Worm (Caenorhabditis elegans) whole organism, late embryonic: ENCODE data around the gene C07B5.4.

ENCODE experiments used
- C08G9.2 ChIP-seq: sonication (generic microtip); optimal IDR thresholded peaks from 2 replicates; lab custom pipeline; 2016; ENCODE audit warnings: mild to moderate bottlenecking, missing genetic modification characterization, moderate library complexity, missing compliant biosample characterization
- C38D4.7 ChIP-seq: fragments of 200-800 bp; sonication (Bioruptor generic); optimal IDR thresholded peaks from 2 replicates; lab custom pipeline; 2018; ENCODE audit warnings: mild to moderate bottlenecking, missing genetic modification characterization, moderate library complexity, missing compliant biosample characterization
- F13H6.1 ChIP-seq: sonication (generic microtip); optimal IDR thresholded peaks from 2 replicates; lab custom pipeline; 2016; ENCODE audit warnings: missing genetic modification characterization, missing compliant biosample characterization
- K02D7.2 ChIP-seq: sonication (generic microtip); optimal IDR thresholded peaks from 2 replicates; lab custom pipeline; 2017; ENCODE audit warnings: mild to moderate bottlenecking, missing genetic modification characterization, missing compliant biosample characterization
- K09A11.1 ChIP-seq: sonication (generic microtip); optimal IDR thresholded peaks from 2 replicates; lab custom pipeline; 2017; ENCODE audit warnings: antibody characterized with exemption, mild to moderate bottlenecking, missing genetic modification characterization, missing compliant biosample characterization; ENCODE audit not compliant: insufficient read depth
- Y22D7AL.16 ChIP-seq: sonication (generic microtip); optimal IDR thresholded peaks from 2 replicates; lab custom pipeline; 2016; ENCODE audit warnings: missing genetic modification characterization, missing compliant biosample characterization
- ahr-1 ChIP-seq: sonication (generic microtip); optimal IDR thresholded peaks from 2 replicates; lab custom pipeline; 2016; ENCODE audit warnings: missing genetic modification characterization, missing compliant biosample characterization
- ceh-14 ChIP-seq: sonication (generic microtip); optimal IDR thresholded peaks from 2 replicates; lab custom pipeline; 2016; ENCODE audit warnings: missing genotype, missing genetic modification characterization, missing compliant biosample characterization
- ceh-19 ChIP-seq: fragments of 200-800 bp; sonication (Bioruptor generic); optimal IDR thresholded peaks from 2 replicates; lab custom pipeline; 2018; ENCODE audit warnings: mild to moderate bottlenecking, missing genetic modification characterization, missing compliant biosample characterization
- ceh-22 ChIP-seq: sonication (generic microtip); optimal IDR thresholded peaks from 2 replicates; lab custom pipeline; 2017; ENCODE audit warnings: missing biosample characterization, missing genetic modification characterization
- ceh-6 ChIP-seq: fragments of 200-800 bp; sonication (Bioruptor generic); optimal IDR thresholded peaks from 2 replicates; lab custom pipeline; 2018; ENCODE audit warnings: mild to moderate bottlenecking, missing genetic modification characterization, missing compliant biosample characterization
- ceh-9 ChIP-seq: sonication (generic microtip); optimal IDR thresholded peaks from 2 replicates; lab custom pipeline; 2016; ENCODE audit warnings: mild to moderate bottlenecking, missing genetic modification characterization, inconsistent platforms, missing compliant biosample characterization
- che-1 ChIP-seq: sonication (generic microtip); optimal IDR thresholded peaks from 2 replicates; lab custom pipeline; 2016; ENCODE audit warnings: mild to moderate bottlenecking, missing genetic modification characterization, missing compliant biosample characterization
- dmd-4 ChIP-seq: sonication (generic microtip); optimal IDR thresholded peaks from 2 replicates; lab custom pipeline; 2016; ENCODE audit warnings: borderline replicate concordance, missing genetic modification characterization, missing compliant biosample characterization
- elt-2 ChIP-seq: sonication (generic microtip); optimal IDR thresholded peaks from 2 replicates; lab custom pipeline; 2016; ENCODE audit warnings: missing genetic modification reagents, missing genetic modification characterization, missing compliant biosample characterization
- ets-4 ChIP-seq: sonication (generic microtip); optimal IDR thresholded peaks from 2 replicates; lab custom pipeline; 2016; ENCODE audit warnings: missing genetic modification characterization, missing compliant biosample characterization
- eyg-1 ChIP-seq: sonication (generic microtip); optimal IDR thresholded peaks from 2 replicates; lab custom pipeline; 2016; ENCODE audit warnings: missing genotype, missing genetic modification characterization, missing compliant biosample characterization
- fax-1 ChIP-seq: sonication (generic microtip); optimal IDR thresholded peaks from 2 replicates; lab custom pipeline; 2016; ENCODE audit warnings: missing genotype, missing genetic modification characterization, missing compliant biosample characterization
- fkh-6 ChIP-seq: sonication (generic microtip); optimal IDR thresholded peaks from 2 replicates; lab custom pipeline; 2016; ENCODE audit warnings: missing genetic modification characterization, missing compliant biosample characterization
- gmeb-2 ChIP-seq: sonication (generic microtip); optimal IDR thresholded peaks from 2 replicates; lab custom pipeline; 2016; ENCODE audit warnings: missing genetic modification characterization, inconsistent platforms, missing compliant biosample characterization
- mec-3 ChIP-seq: sonication (generic microtip); optimal IDR thresholded peaks from 2 replicates; lab custom pipeline; 2016; ENCODE audit warnings: borderline replicate concordance, missing genetic modification characterization, missing compliant biosample characterization
- nfya-1 ChIP-seq: sonication (generic microtip); optimal IDR thresholded peaks from 2 replicates; lab custom pipeline; 2017; ENCODE audit warnings: missing genetic modification characterization, mild to moderate bottlenecking, missing compliant biosample characterization, antibody characterized with exemption, moderate library complexity
- nhr-232 ChIP-seq: sonication (generic microtip); optimal IDR thresholded peaks from 2 replicates; lab custom pipeline; 2016; ENCODE audit warnings: missing genetic modification characterization, missing compliant biosample characterization
- odd-2 ChIP-seq: sonication (generic microtip); optimal IDR thresholded peaks from 2 replicates; lab custom pipeline; 2017; ENCODE audit warnings: antibody characterized with exemption, mild to moderate bottlenecking, missing genetic modification characterization, missing compliant biosample characterization
- pat-9 ChIP-seq: fragments of 200-800 bp; sonication (Bioruptor generic); optimal IDR thresholded peaks from 2 replicates; lab custom pipeline; 2018; ENCODE audit warnings: mild to moderate bottlenecking, missing genetic modification characterization, moderate library complexity, missing compliant biosample characterization
- pha-4 ChIP-seq: fragments of 150-350 bp; optimal IDR thresholded peaks from 2 replicates; lab custom pipeline; 2018; ENCODE audit warnings: missing biosample characterization, missing genetic modification reagents, missing genetic modification characterization
- pqm-1 ChIP-seq: sonication (generic microtip); optimal IDR thresholded peaks from 2 replicates; lab custom pipeline; 2016; ENCODE audit warnings: missing genetic modification characterization, missing compliant biosample characterization
- ref-2 ChIP-seq: sonication (generic microtip); optimal IDR thresholded peaks from 2 replicates; lab custom pipeline; 2016; ENCODE audit warnings: missing genetic modification characterization, missing compliant biosample characterization
- sox-4 ChIP-seq: sonication (generic microtip); optimal IDR thresholded peaks from 2 replicates; lab custom pipeline; 2017; ENCODE audit warnings: mild to moderate bottlenecking, missing genetic modification characterization, inconsistent platforms, missing compliant biosample characterization
- tbx-2 ChIP-seq: sonication (generic microtip); optimal IDR thresholded peaks from 2 replicates; lab custom pipeline; 2016; ENCODE audit warnings: missing genetic modification characterization, missing compliant biosample characterization
- unc-3 ChIP-seq, 2 experiments: fragments of 200-800 bp in 1 of 2; sonication (Bioruptor generic) in 1 of 2; sonication (generic microtip) in 1 of 2; conservative IDR thresholded peaks in 1 of 2; optimal IDR thresholded peaks in 1 of 2; 2 replicates each; pipeline versions ENCODE4 v1.3.6 to Lab custom; 2016 to 2022; ENCODE audit warnings: missing compliant biosample characterization in 2 of 2, missing genetic modification characterization in 2 of 2, missing genetic modification reagents in 1 of 2
- unc-42 ChIP-seq: sonication (generic microtip); optimal IDR thresholded peaks from 2 replicates; lab custom pipeline; 2016; ENCODE audit warnings: missing genotype, missing genetic modification characterization, missing compliant biosample characterization
- unc-55 ChIP-seq: sonication (generic microtip); optimal IDR thresholded peaks from 2 replicates; lab custom pipeline; 2017; ENCODE audit warnings: missing biosample characterization, missing genetic modification reagents, missing genetic modification characterization
- unc-86 ChIP-seq: sonication (generic microtip); optimal IDR thresholded peaks from 2 replicates; lab custom pipeline; 2016; ENCODE audit warnings: missing genetic modification characterization, missing compliant biosample characterization
- zip-5 ChIP-seq: sonication (generic microtip); optimal IDR thresholded peaks from 2 replicates; lab custom pipeline; 2016; ENCODE audit warnings: missing genetic modification characterization, missing compliant biosample characterization
- ztf-16 ChIP-seq: sonication (generic microtip); optimal IDR thresholded peaks from 2 replicates; lab custom pipeline; 2017; ENCODE audit warnings: missing genetic modification characterization, missing compliant biosample characterization

Gene C07B5.4

ce11 chrX:9553095-9553494 lies 23.6 kb downstream of the C07B5.4 start:
- TF ChIP-seq pat-9 (tag; lab: Kevin White, UChicago) (no peak), ets-4 (tag; lab: Kevin White, UChicago) (no peak), pqm-1 (tag; lab: Kevin White, UChicago) (no peak), che-1 (tag; lab: Kevin White, UChicago) (no peak), fax-1 (no peak), C08G9.2 (tag; lab: Kevin White, UChicago) (no peak), ceh-22 (tag; lab: Kevin White, UChicago) (no peak), unc-42 (tag; lab: Kevin White, UChicago) (no peak), mec-3 (tag; lab: Kevin White, UChicago) (no peak)

- TF ChIP-seq F13H6.1 (tag; lab: Kevin White, UChicago) (no peak), unc-3 (GFP tag; conservative IDR thresholded peaks at IDR 0.05; lab: Robert Waterston, UW) (no peak), unc-3 (tag; optimal IDR thresholded peaks at IDR 0.05; lab: Kevin White, UChicago) (no peak), ztf-16 (no peak), ceh-9 (tag; lab: Kevin White, UChicago) (no peak), ahr-1 (no peak), nhr-232 (tag; lab: Kevin White, UChicago) (no peak), K09A11.1 (tag; lab: Kevin White, UChicago) (no peak), fkh-6 (tag; lab: Kevin White, UChicago) (no peak), unc-86 (tag; lab: Kevin White, UChicago) (no peak), dmd-4 (tag; lab: Kevin White, UChicago) (no peak), K02D7.2 (tag; lab: Kevin White, UChicago) (no peak), sox-4 (tag; lab: Kevin White, UChicago) (no peak), C08G9.2 (tag; lab: Kevin White, UChicago) (no peak)
- TF ChIP-seq, all 69 proteins: peak for 0
These were observed 25.8 kb downstream of the C07B5.4 start for ce11 chrX:9555238-9555637.

ce11 chrX:9556038-9556437 lies 26.6 kb downstream of the C07B5.4 start:
- TF ChIP-seq F13H6.1 (tag; lab: Kevin White, UChicago) (no peak), pha-4 (no peak), ztf-16 (no peak), che-1 (tag; lab: Kevin White, UChicago) (no peak), ref-2 (tag; lab: Kevin White, UChicago) (no peak), K09A11.1 (tag; lab: Kevin White, UChicago) (no peak), ceh-22 (tag; lab: Kevin White, UChicago) (no peak), C38D4.7 (GFP tag; lab: Kevin White, UChicago) (no peak), sox-4 (tag; lab: Kevin White, UChicago) (no peak), Y22D7AL.16 (no peak), tbx-2 (tag; lab: Kevin White, UChicago) (no peak), odd-2 (no peak), ceh-9 (tag; lab: Kevin White, UChicago) (no peak), ceh-19 (GFP tag; lab: Kevin White, UChicago) (no peak), unc-55 (GFP tag; lab: Kevin White, UChicago) (no peak), ceh-14 (no peak), pqm-1 (tag; lab: Kevin White, UChicago) (no peak), gmeb-2 (tag; lab: Kevin White, UChicago) (no peak)

- TF ChIP-seq elt-2 (tag; lab: Kevin White, UChicago) (peak; percentile 35), ceh-6 (GFP tag; lab: Kevin White, UChicago) (no peak), nfya-1 (tag; lab: Kevin White, UChicago) (no peak), mec-3 (tag; lab: Kevin White, UChicago) (no peak), zip-5 (tag; lab: Kevin White, UChicago) (no peak), ets-4 (tag; lab: Kevin White, UChicago) (no peak), eyg-1 (no peak)
- TF ChIP-seq, all 69 proteins: peak for 1
These were observed 31.5 kb downstream of the C07B5.4 start for ce11 chrX:9560931-9561330.
